Fruit fly (Drosophila melanogaster): ENCODE results near the gene Polr3I.

Gene Polr3I

DNA sequence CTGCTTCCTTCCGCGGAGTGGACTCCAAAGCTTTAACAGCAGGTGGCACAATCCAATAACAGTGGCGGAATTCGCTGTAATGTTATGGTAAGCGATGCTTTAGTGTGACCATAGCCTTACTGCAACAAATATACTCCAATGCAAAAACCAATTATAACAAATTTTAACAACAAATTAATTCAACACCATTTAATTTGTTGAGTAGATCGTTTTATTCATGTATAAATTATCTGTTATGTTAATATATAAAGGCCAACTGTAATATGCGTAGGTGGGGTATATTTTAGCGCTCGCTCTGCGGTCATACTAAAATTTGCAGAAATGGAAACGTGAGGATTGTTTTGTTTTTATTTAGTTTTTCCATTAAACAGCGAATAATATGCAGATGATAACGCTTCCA, at the start of gene Polr3I, which contains the start of gene Nprl2:
Polr3I (plus strand) TSS at position 302 of the 400 bp plus-strand sequence.
Nprl2 (minus strand) TSS at position 86 of the 400 bp plus-strand sequence.
- TF ChIP-seq CG5204 (GFP tag; optimal IDR thresholded peaks at IDR 0.05) (no peak), bab1 (GFP tag; optimal IDR thresholded peaks at IDR 0.05) (peak; percentile 33), cic (GFP tag; optimal IDR thresholded peaks at IDR 0.05) (no peak), Crg-1 (GFP tag; optimal IDR thresholded peaks at IDR 0.05) (no peak)

DNA sequence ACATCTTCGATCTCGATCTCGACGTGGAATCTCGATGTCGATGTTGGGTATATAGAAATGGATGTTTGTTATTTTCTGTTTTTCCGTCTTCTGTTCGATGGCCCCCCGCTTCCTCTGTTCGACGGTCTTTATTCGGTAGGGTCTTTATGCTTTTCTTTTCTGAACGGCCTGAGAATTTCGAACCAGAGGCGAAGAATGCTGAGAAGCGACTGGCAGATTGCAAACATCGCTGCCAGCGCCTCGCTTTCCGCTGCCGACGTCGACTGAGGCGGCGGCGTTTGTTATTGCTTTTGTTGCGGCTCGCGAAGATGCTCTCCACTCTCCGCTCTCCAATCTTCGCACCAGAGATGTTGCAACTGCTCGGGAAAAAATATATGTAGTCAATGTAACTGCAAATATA, 49.1 kb upstream of the Polr3I start, which contains the start of the genes CG13004 and CG46306:
CG13004 (minus strand) TSS at position 217 of the 400 bp plus-strand sequence.
CG46306 (minus strand) TSS at position 217 of the 400 bp plus-strand sequence.
- TF ChIP-seq tj (GFP tag; optimal IDR thresholded peaks at IDR 0.05): peak; percentile 14
- TF ChIP-seq bab1 (GFP tag; optimal IDR thresholded peaks at IDR 0.05): no peak

- TF ChIP-seq CG11617 (GFP tag; optimal IDR thresholded peaks at IDR 0.05) (no peak), tj (GFP tag; optimal IDR thresholded peaks at IDR 0.05) (peak; percentile 28), toe (GFP tag; optimal IDR thresholded peaks at IDR 0.05) (no peak), ovo (GFP tag; optimal IDR thresholded peaks at IDR 0.05) (peak; percentile 61), cnc (optimal IDR thresholded peaks at IDR 0.05) (no peak), CG33017 (tag; optimal IDR thresholded peaks at IDR 0.05) (no peak), CG14711 (tag; optimal IDR thresholded peaks at IDR 0.05) (no peak), kay (GFP tag; ENCODE audit: borderline replicate concordance) (no peak), CG1620 (GFP tag; optimal IDR thresholded peaks at IDR 0.05) (no peak), Mnt (GFP tag; optimal IDR thresholded peaks at IDR 0.05) (no peak), CG7101 (tag; optimal IDR thresholded peaks at IDR 0.05) (no peak), Clk (GFP tag; optimal IDR thresholded peaks at IDR 0.05) (no peak), CG7045 (GFP tag; optimal IDR thresholded peaks at IDR 0.05) (no peak), cic (GFP tag; optimal IDR thresholded peaks at IDR 0.05) (no peak)
Observed at dm6 chrX:16836091-16836799, 48.1 kb upstream of the Polr3I start.

DNA sequence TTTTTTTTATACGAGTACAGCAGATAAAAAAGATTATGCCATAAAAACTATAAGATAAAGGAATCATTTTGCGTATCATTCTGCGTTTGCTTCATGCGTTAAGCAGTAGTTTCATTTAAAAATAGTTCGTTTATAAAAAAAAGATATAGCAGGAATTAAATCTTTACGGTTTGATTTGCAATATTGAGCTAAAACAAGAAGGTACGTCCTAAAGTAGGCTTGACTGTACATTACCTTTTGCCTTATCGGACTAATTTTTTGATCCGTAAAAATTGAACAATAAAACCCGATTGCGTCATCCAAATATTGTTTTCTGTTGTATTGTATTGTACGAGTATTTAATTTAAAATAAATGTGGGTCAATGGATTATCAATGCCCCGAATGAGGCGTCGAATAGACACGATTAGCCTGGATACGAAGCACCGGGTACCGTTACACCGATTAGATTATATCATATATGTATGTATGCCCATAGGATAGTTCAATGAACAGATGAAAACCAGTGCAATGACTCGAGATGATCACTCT, 47.5 kb upstream of the Polr3I start:
- TF ChIP-seq kay (GFP tag; ENCODE audit: borderline replicate concordance) (peak; percentile 58), CG7045 (GFP tag; optimal IDR thresholded peaks at IDR 0.05) (no peak), toe (GFP tag; optimal IDR thresholded peaks at IDR 0.05) (no peak), ovo (GFP tag; optimal IDR thresholded peaks at IDR 0.05) (no peak), bab1 (GFP tag; optimal IDR thresholded peaks at IDR 0.05) (no peak)

DNA sequence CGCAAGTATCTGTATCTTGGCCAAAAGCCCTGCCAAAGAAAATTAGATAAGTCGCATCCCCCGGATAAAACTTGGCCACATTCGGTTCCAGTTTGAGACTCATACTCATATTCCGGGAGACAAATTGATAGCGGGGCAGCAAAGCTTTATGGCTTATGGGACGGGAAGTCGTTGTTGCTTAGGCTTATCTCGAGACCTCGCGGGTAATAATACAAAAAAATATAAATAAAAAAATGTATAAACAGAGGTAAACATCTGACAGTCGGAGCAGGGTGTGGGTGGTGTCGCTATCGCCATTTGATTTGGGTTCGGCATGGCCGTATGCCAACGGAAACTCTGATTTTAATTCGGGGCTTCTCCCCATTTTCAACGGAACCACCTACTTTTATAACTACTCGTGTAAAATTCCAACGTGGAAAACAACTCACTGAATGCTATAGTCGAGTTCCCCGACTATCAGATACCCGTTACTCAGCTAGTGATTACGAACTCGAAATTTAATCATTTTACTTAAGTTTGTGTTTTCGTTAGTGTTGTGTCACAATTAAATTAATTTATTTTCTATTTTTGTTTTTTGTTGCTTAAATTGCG, 46.7 kb upstream of the Polr3I start:
- no peak for TF ChIP-seq ovo (GFP tag; optimal IDR thresholded peaks at IDR 0.05)
- TF ChIP-seq Crg-1 (GFP tag; optimal IDR thresholded peaks at IDR 0.05): no peak
- no peak for TF ChIP-seq Mnt (GFP tag; optimal IDR thresholded peaks at IDR 0.05)
- TF ChIP-seq pad (GFP tag; optimal IDR thresholded peaks at IDR 0.05): no peak
- no peak for TF ChIP-seq CG7101 (tag; optimal IDR thresholded peaks at IDR 0.05)
- no peak for TF ChIP-seq tj (GFP tag; optimal IDR thresholded peaks at IDR 0.05)
- TF ChIP-seq CG33017 (tag; optimal IDR thresholded peaks at IDR 0.05): no peak
- no peak for TF ChIP-seq CG7045 (GFP tag; optimal IDR thresholded peaks at IDR 0.05)
- no peak for TF ChIP-seq Hr96 (GFP tag; optimal IDR thresholded peaks at IDR 0.05)
- no peak for TF ChIP-seq kay (GFP tag; ENCODE audit: borderline replicate concordance)

DNA sequence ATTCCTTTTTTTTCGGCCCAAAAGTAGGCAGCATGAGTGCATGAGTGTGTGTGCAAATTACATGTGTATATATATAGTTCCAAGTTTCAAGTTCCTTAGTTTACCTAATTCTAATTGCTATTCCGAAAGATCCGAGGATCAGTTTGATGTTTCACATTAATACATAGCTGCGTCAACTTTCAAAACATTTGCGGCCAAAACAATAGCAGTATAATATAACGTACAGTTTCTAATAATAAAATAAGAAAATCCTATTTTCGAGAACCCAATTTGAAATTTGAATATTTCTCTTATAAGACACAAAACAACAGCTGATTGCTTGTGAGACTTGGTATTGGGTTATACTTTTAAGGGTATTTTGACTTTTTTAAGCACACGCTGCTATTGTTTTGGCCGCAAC, 45.3 kb upstream of the Polr3I start:
- TF ChIP-seq Hr96 (GFP tag; optimal IDR thresholded peaks at IDR 0.05): no peak
- TF ChIP-seq CG1620 (GFP tag; optimal IDR thresholded peaks at IDR 0.05): no peak
- no peak for TF ChIP-seq Clk (GFP tag; optimal IDR thresholded peaks at IDR 0.05)
- TF ChIP-seq ovo (GFP tag; optimal IDR thresholded peaks at IDR 0.05): no peak
- no peak for TF ChIP-seq CG12768 (GFP tag; optimal IDR thresholded peaks at IDR 0.05)
- TF ChIP-seq pad (GFP tag; optimal IDR thresholded peaks at IDR 0.05): no peak
- TF ChIP-seq CG11617 (GFP tag; optimal IDR thresholded peaks at IDR 0.05): no peak

DNA sequence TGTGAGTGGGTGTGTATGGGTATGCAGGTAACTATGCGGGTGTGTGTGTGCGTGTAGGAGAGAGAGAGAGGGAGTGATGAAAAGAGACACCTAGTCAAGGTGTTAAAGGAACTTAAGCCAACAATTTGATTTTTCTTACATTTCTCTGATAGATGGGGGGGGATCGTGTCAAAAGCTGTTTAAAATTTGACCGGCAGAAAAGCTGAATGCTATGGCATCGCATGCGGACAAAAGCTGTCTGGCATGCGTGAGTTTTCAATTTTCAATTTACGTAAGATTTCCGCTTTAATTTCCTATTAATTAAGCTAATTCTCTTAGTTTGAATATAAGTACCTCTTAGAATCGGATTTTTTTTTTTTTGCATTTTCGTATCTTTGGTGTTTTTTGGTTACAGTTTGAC, 44.5 kb upstream of the Polr3I start:
- no peak for TF ChIP-seq bab1 (GFP tag; optimal IDR thresholded peaks at IDR 0.05)
- no peak for TF ChIP-seq CG5204 (GFP tag; optimal IDR thresholded peaks at IDR 0.05)
- TF ChIP-seq CG7101 (tag; optimal IDR thresholded peaks at IDR 0.05): no peak
- no peak for TF ChIP-seq tj (GFP tag; optimal IDR thresholded peaks at IDR 0.05)
- TF ChIP-seq ovo (GFP tag; optimal IDR thresholded peaks at IDR 0.05): no peak
- TF ChIP-seq CG12768 (GFP tag; optimal IDR thresholded peaks at IDR 0.05): no peak
